Worm (Caenorhabditis elegans) whole organism, L4 larva: ENCODE data around the gene R02F2.7.

ENCODE experiments used
- F49E8.2 ChIP-seq: sonication (generic microtip); optimal IDR thresholded peaks from 2 replicates; lab custom pipeline; 2016; ENCODE audit warnings: missing compliant biosample characterization, mild to moderate bottlenecking, missing genetic modification characterization, borderline replicate concordance
- attf-4 ChIP-seq: sonication (generic microtip); optimal IDR thresholded peaks from 3 replicates; lab custom pipeline; 2017; ENCODE audit warnings: missing biosample characterization, missing genetic modification characterization
- ceh-28 ChIP-seq: fragments of 150-350 bp; optimal IDR thresholded peaks from 2 replicates; lab custom pipeline; 2014; ENCODE audit warnings: missing biosample characterization, missing genetic modification reagents, missing genetic modification characterization
- ces-1 ChIP-seq: fragments of 150-350 bp; sonication (generic microtip); optimal IDR thresholded peaks from 4 replicates; lab custom pipeline; 2014; ENCODE audit warnings: missing biosample characterization, missing genetic modification reagents, missing genetic modification characterization
- cey-2 ChIP-seq: sonication (generic microtip); optimal IDR thresholded peaks from 3 replicates; lab custom pipeline; 2017; ENCODE audit warnings: missing genetic modification characterization, mild to moderate bottlenecking, missing compliant biosample characterization, antibody characterized with exemption, borderline replicate concordance; ENCODE audit not compliant: insufficient read depth
- fkh-10 ChIP-seq: fragments of 150-350 bp; optimal IDR thresholded peaks from 2 replicates; lab custom pipeline; 2014; ENCODE audit warnings: missing biosample characterization, missing genetic modification reagents, missing genetic modification characterization
- jun-1 ChIP-seq: fragments of 150-350 bp; optimal IDR thresholded peaks from 2 replicates; lab custom pipeline; 2014; ENCODE audit warnings: missing biosample characterization, missing genetic modification reagents, missing genetic modification characterization
- nhr-28 ChIP-seq: fragments of 150-350 bp; optimal IDR thresholded peaks from 2 replicates; lab custom pipeline; 2014; ENCODE audit warnings: missing biosample characterization, missing genetic modification characterization
- nhr-77 ChIP-seq: fragments of 150-350 bp; optimal IDR thresholded peaks from 2 replicates; lab custom pipeline; 2014; ENCODE audit warnings: missing biosample characterization, missing genetic modification characterization
- pha-4 ChIP-seq, 2 experiments: fragments of 150-350 bp in 1 of 2; fragments of 200-800 bp in 1 of 2; sonication (Bioruptor generic) in 1 of 2; IDR thresholded peaks in 1 of 2; optimal IDR thresholded peaks in 1 of 2; 2 replicates each; pipeline versions ENCODE4 v1.3.6 to Lab custom; 2014 to 2022; ENCODE audit warnings: missing genetic modification characterization in 2 of 2, missing genetic modification reagents in 2 of 2, missing biosample characterization in 1 of 2, missing compliant biosample characterization in 1 of 2
- sdz-12 ChIP-seq: fragments of 200-800 bp; sonication (Bioruptor generic); optimal IDR thresholded peaks from 2 replicates; lab custom pipeline; 2018; ENCODE audit warnings: mild to moderate bottlenecking, missing genetic modification characterization, missing compliant biosample characterization
- snpc-4 ChIP-seq: fragments of 150-350 bp; optimal IDR thresholded peaks from 2 replicates; lab custom pipeline; 2014; ENCODE audit warnings: missing biosample characterization, missing genetic modification characterization
- unc-39 ChIP-seq: sonication (generic microtip); optimal IDR thresholded peaks from 2 replicates; lab custom pipeline; 2017; ENCODE audit warnings: missing biosample characterization, missing genetic modification characterization
- ztf-11 ChIP-seq: fragments of 150-350 bp; optimal IDR thresholded peaks from 2 replicates; lab custom pipeline; 2014; ENCODE audit warnings: missing biosample characterization, missing genetic modification characterization

ce11 chrIII:5499942-5500341 lies 16.4 kb upstream of the R02F2.7 start:
- TF ChIP-seq ztf-11 (no peak), nhr-77 (tag; lab: Kevin White, UChicago) (no peak), cey-2 (tag; lab: Kevin White, UChicago) (no peak), sdz-12 (GFP tag; lab: Kevin White, UChicago) (no peak), jun-1 (tag; lab: Kevin White, UChicago) (no peak), ces-1 (no peak), attf-4 (tag; lab: Kevin White, UChicago) (no peak), ceh-28 (tag; lab: Kevin White, UChicago) (no peak), unc-39 (no peak), pha-4 (GFP tag; IDR thresholded peaks at IDR 0.05; lab: Robert Waterston, UW) (no peak), pha-4 (tag; optimal IDR thresholded peaks at IDR 0.05; lab: Kevin White, UChicago) (no peak), nhr-28 (tag; lab: Kevin White, UChicago) (no peak), snpc-4 (tag; lab: Kevin White, UChicago) (no peak), fkh-10 (no peak), F49E8.2 (tag; lab: Kevin White, UChicago) (no peak)
